Fruit fly (Drosophila melanogaster) Kc167 (cell line): ENCODE data around the gene Cpr11B.

Source experiments
- Myc ChIP-seq: fragments of >200 bp; optimal IDR thresholded peaks from 2 replicates; lab custom pipeline; 2017; ENCODE audit warnings: missing external identifiers
- Sin3A ChIP-seq: fragments of >200 bp; optimal IDR thresholded peaks from 2 replicates; lab custom pipeline; 2018; ENCODE audit warnings: missing external identifiers
- h ChIP-seq: fragments of >200 bp; optimal IDR thresholded peaks from 3 replicates; lab custom pipeline; 2018; ENCODE audit warnings: missing external identifiers
- insv ChIP-seq: fragments of >200 bp; optimal IDR thresholded peaks from 3 replicates; lab custom pipeline; 2018; ENCODE audit warnings: missing external identifiers
- psq ChIP-seq: fragments of >200 bp; optimal IDR thresholded peaks from 2 replicates; lab custom pipeline; 2017; ENCODE audit warnings: missing external identifiers
- ttk ChIP-seq: sonication (Bioruptor generic); optimal IDR thresholded peaks from 2 replicates; lab custom pipeline; 2017; ENCODE audit warnings: missing external identifiers

- TF ChIP-seq insv (no peak), h (lab: Kevin White, UChicago) (no peak), Sin3A (lab: Kevin White, UChicago) (no peak), psq (lab: Kevin White, UChicago) (no peak), ttk (lab: Kevin White, UChicago) (no peak), Myc (lab: Kevin White, UChicago) (no peak)
Observed at dm6 chrX:12546119-12546518, 6.8 kb upstream of the Cpr11B start.
